Fruit fly (Drosophila melanogaster) whole organism, prepupa: ENCODE results near the gene sea.
A peak's percentile ranks its signal among the peaks of the same experiment; 100 is the strongest.

ENCODE experiments used
- CG10631 ChIP-seq: fragments of 200-800 bp; sonication (Bioruptor generic); optimal IDR thresholded peaks from 2 replicates; lab custom pipeline; 2016; ENCODE audit warnings: missing biosample characterization, missing genetic modification characterization
- CG11294 ChIP-seq: fragments of 200-800 bp; sonication (Bioruptor generic); IDR thresholded peaks from 2 replicates; pipeline ENCODE4 v1.3.6; 2022; ENCODE audit warnings: missing biosample characterization, missing genetic modification characterization
- CG11902 ChIP-seq: fragments of 200-800 bp; sonication (Bioruptor generic); optimal IDR thresholded peaks from 3 replicates; lab custom pipeline; 2016; ENCODE audit warnings: missing biosample characterization, missing genetic modification characterization
- CG1621 ChIP-seq: fragments of 200-800 bp; sonication (Bioruptor generic); optimal IDR thresholded peaks from 3 replicates; lab custom pipeline; 2018; ENCODE audit warnings: missing biosample characterization, mild to moderate bottlenecking, missing genetic modification characterization
- CG16779 ChIP-seq: fragments of 200-800 bp; sonication (Bioruptor generic); optimal IDR thresholded peaks from 3 replicates; lab custom pipeline; 2017; ENCODE audit warnings: missing biosample characterization, mild to moderate bottlenecking, missing genetic modification characterization
- CG31627 ChIP-seq: fragments of 200-800 bp; sonication (Bioruptor generic); optimal IDR thresholded peaks from 3 replicates; lab custom pipeline; 2016; ENCODE audit warnings: missing biosample characterization, missing genetic modification characterization
- CG32006 ChIP-seq: fragments of 200-800 bp; sonication (Bioruptor generic); optimal IDR thresholded peaks from 3 replicates; lab custom pipeline; 2017; ENCODE audit warnings: missing biosample characterization, mild to moderate bottlenecking, missing genetic modification characterization
- CG34406 ChIP-seq: fragments of 200-800 bp; sonication (Bioruptor generic); optimal IDR thresholded peaks from 3 replicates; lab custom pipeline; 2016; ENCODE audit warnings: missing biosample characterization, missing genetic modification characterization
- CG3919 ChIP-seq: fragments of 200-800 bp; sonication (Bioruptor generic); optimal IDR thresholded peaks from 3 replicates; lab custom pipeline; 2016; ENCODE audit warnings: missing biosample characterization, missing genetic modification characterization
- CG4318 ChIP-seq: fragments of 200-800 bp; sonication (Bioruptor generic); optimal IDR thresholded peaks from 3 replicates; lab custom pipeline; 2017; ENCODE audit warnings: missing biosample characterization, mild to moderate bottlenecking, missing genetic modification characterization
- CG6163 ChIP-seq: fragments of 200-800 bp; sonication (Bioruptor generic); IDR thresholded peaks from 3 replicates; pipeline ENCODE4 v1.3.6; 2022; ENCODE audit warnings: missing biosample characterization, missing genetic modification characterization
- CG6792 ChIP-seq: fragments of 200-800 bp; sonication (Bioruptor generic); optimal IDR thresholded peaks from 3 replicates; lab custom pipeline; 2016; ENCODE audit warnings: missing biosample characterization, missing genetic modification characterization
- CG6808 ChIP-seq: fragments of 200-800 bp; sonication (Bioruptor generic); optimal IDR thresholded peaks from 3 replicates; lab custom pipeline; 2017; ENCODE audit warnings: missing biosample characterization, missing genetic modification characterization, mild to moderate bottlenecking, moderate library complexity, missing genetic modification reagents
- CG6854 ChIP-seq: fragments of 200-800 bp; sonication (Bioruptor generic); optimal IDR thresholded peaks from 2 replicates; lab custom pipeline; 2017; ENCODE audit warnings: missing biosample characterization, mild to moderate bottlenecking, missing genetic modification characterization
- CG7368 ChIP-seq: fragments of 200-800 bp; sonication (Bioruptor generic); optimal IDR thresholded peaks from 3 replicates; lab custom pipeline; 2016; ENCODE audit warnings: missing biosample characterization, missing genetic modification characterization
- CG8119 ChIP-seq: fragments of 200-800 bp; sonication (Bioruptor generic); IDR thresholded peaks from 3 replicates; pipeline ENCODE4 v1.3.6; 2022; ENCODE audit warnings: missing biosample characterization, missing genetic modification characterization
- CG8319 ChIP-seq: fragments of 200-800 bp; sonication (Bioruptor generic); optimal IDR thresholded peaks from 3 replicates; lab custom pipeline; 2016; ENCODE audit warnings: missing biosample characterization, missing genetic modification characterization
- CG8632 ChIP-seq: fragments of 200-800 bp; sonication (Bioruptor generic); optimal IDR thresholded peaks from 3 replicates; lab custom pipeline; 2016; ENCODE audit warnings: missing biosample characterization, missing genetic modification characterization
- CG9139 ChIP-seq: fragments of 200-800 bp; sonication (Bioruptor generic); optimal IDR thresholded peaks from 3 replicates; lab custom pipeline; 2017; ENCODE audit warnings: missing biosample characterization, mild to moderate bottlenecking, missing genetic modification characterization
- Eip75B ChIP-seq: fragments of 200-800 bp; sonication (Bioruptor generic); optimal IDR thresholded peaks from 3 replicates; lab custom pipeline; 2016; ENCODE audit warnings: missing biosample characterization, missing genetic modification characterization
- Eip78C ChIP-seq: fragments of 200-800 bp; sonication (Bioruptor generic); peaks from one replicate; lab custom pipeline; 2016; ENCODE audit warnings: missing biosample characterization, missing genetic modification characterization
- Eip93F ChIP-seq: fragments of 200-800 bp; sonication (Bioruptor generic); optimal IDR thresholded peaks from 2 replicates; lab custom pipeline; 2016; ENCODE audit warnings: missing biosample characterization, mild to moderate bottlenecking, missing genetic modification characterization
- Ets21C ChIP-seq: fragments of 200-800 bp; sonication (Bioruptor generic); optimal IDR thresholded peaks from 3 replicates; lab custom pipeline; 2016; ENCODE audit warnings: missing biosample characterization, missing genetic modification characterization
- Ets96B ChIP-seq: fragments of 200-800 bp; optimal IDR thresholded peaks from 2 replicates; lab custom pipeline; 2019; ENCODE audit warnings: missing biosample characterization, mild to moderate bottlenecking, missing genetic modification characterization, moderate library complexity
- Hr38 ChIP-seq: sonication (Bioruptor generic); optimal IDR thresholded peaks from 2 replicates; lab custom pipeline; 2016; ENCODE audit warnings: missing biosample characterization, missing genetic modification characterization
- Hr39 ChIP-seq: fragments of 200-800 bp; sonication (Bioruptor generic); optimal IDR thresholded peaks from 2 replicates; lab custom pipeline; 2016; ENCODE audit warnings: missing biosample characterization, missing genetic modification characterization
- Hr4 ChIP-seq: fragments of 200-800 bp; sonication (Bioruptor generic); optimal IDR thresholded peaks from 3 replicates; lab custom pipeline; 2016; ENCODE audit warnings: missing biosample characterization, missing genetic modification characterization
- Lpt ChIP-seq: fragments of 200-800 bp; sonication (Bioruptor generic); optimal IDR thresholded peaks from 3 replicates; lab custom pipeline; 2016; ENCODE audit warnings: missing biosample characterization, missing genetic modification characterization
- Met ChIP-seq: fragments of 200-800 bp; sonication (Bioruptor generic); optimal IDR thresholded peaks from 3 replicates; lab custom pipeline; 2016; ENCODE audit warnings: missing biosample characterization, missing genetic modification characterization
- Sox102F ChIP-seq: fragments of 200-800 bp; sonication (Bioruptor generic); optimal IDR thresholded peaks from 2 replicates; lab custom pipeline; 2016; ENCODE audit warnings: missing biosample characterization, mild to moderate bottlenecking, missing genetic modification characterization
- Sox14 ChIP-seq: fragments of 200-800 bp; sonication (Bioruptor generic); optimal IDR thresholded peaks from 3 replicates; lab custom pipeline; 2016; ENCODE audit warnings: missing biosample characterization, missing genetic modification characterization
- Sox15 ChIP-seq: fragments of 200-800 bp; sonication (Bioruptor generic); optimal IDR thresholded peaks from 3 replicates; lab custom pipeline; 2016; ENCODE audit warnings: missing biosample characterization, missing genetic modification characterization
- cyc ChIP-seq: fragments of 200-800 bp; sonication (Bioruptor generic); optimal IDR thresholded peaks from 3 replicates; lab custom pipeline; 2016; ENCODE audit warnings: missing biosample characterization, missing genetic modification characterization
- dsx ChIP-seq: fragments of 200-800 bp; optimal IDR thresholded peaks from 3 replicates; lab custom pipeline; 2019; ENCODE audit warnings: missing biosample characterization, mild to moderate bottlenecking, missing genetic modification characterization, moderate library complexity; ENCODE audit not compliant: poor library complexity, severe bottlenecking
- eg ChIP-seq: fragments of 200-800 bp; sonication (Bioruptor generic); IDR thresholded peaks from 3 replicates; pipeline ENCODE4 v1.3.6; 2022; ENCODE audit warnings: missing biosample characterization, missing genetic modification characterization
- esn ChIP-seq: fragments of 200-800 bp; sonication (Bioruptor generic); optimal IDR thresholded peaks from 2 replicates; lab custom pipeline; 2016; ENCODE audit warnings: missing biosample characterization, mild to moderate bottlenecking, missing genetic modification characterization, moderate library complexity
- fd85E ChIP-seq: fragments of 200-800 bp; sonication (Bioruptor generic); optimal IDR thresholded peaks from 3 replicates; lab custom pipeline; 2016; ENCODE audit warnings: missing biosample characterization, missing genetic modification characterization
- net ChIP-seq: fragments of 200-800 bp; sonication (Bioruptor generic); optimal IDR thresholded peaks from 3 replicates; lab custom pipeline; 2016; ENCODE audit warnings: missing biosample characterization, missing genetic modification characterization
- spab ChIP-seq: fragments of 200-800 bp; sonication (Bioruptor generic); optimal IDR thresholded peaks from 2 replicates; lab custom pipeline; 2017; ENCODE audit warnings: missing biosample characterization, mild to moderate bottlenecking, missing genetic modification characterization, missing genetic modification reagents
- ss ChIP-seq, 2 experiments: fragments of 200-800 bp; sonication (Bioruptor generic); optimal IDR thresholded peaks; 2 replicates in 1 of 2; 3 replicates in 1 of 2; lab custom pipeline; 2017 to 2018; ENCODE audit warnings: mild to moderate bottlenecking in 2 of 2, missing biosample characterization in 2 of 2, missing genetic modification characterization in 2 of 2, moderate library complexity in 1 of 2
- svp ChIP-seq: fragments of 200-800 bp; sonication (Bioruptor generic); peaks from one replicate; lab custom pipeline; 2016; ENCODE audit warnings: missing biosample characterization, missing genetic modification characterization
- topi ChIP-seq: fragments of 200-800 bp; sonication (Bioruptor generic); optimal IDR thresholded peaks from 3 replicates; lab custom pipeline; 2016; ENCODE audit warnings: missing biosample characterization, missing genetic modification characterization

sea gene

dm6 chr3R:11557492-11557965, 9.3 kb downstream of the sea start, which contains the start of gene CG10898 (continued):
- TF ChIP-seq CG6808 (GFP tag; lab: Kevin White, UChicago), result peak; percentile 58
- TF ChIP-seq CG4318, result peak; percentile 46
- peak; percentile 78 for TF ChIP-seq CG11294 (GFP tag; lab: Robert Waterston, UW)
- peak; percentile 44 for TF ChIP-seq dsx (GFP tag; lab: Kevin White, UChicago)
- peak; percentile 86 for TF ChIP-seq Hr39
- peak; percentile 51 for TF ChIP-seq CG8632 (GFP tag; lab: Kevin White, UChicago)
- TF ChIP-seq fd85E, result no peak
- peak; percentile 90 for TF ChIP-seq Eip78C (GFP tag; lab: Kevin White, UChicago)
- peak; percentile 61 for TF ChIP-seq net (GFP tag; lab: Kevin White, UChicago)
- no peak for TF ChIP-seq CG6854 (GFP tag; lab: Kevin White, UChicago)
- TF ChIP-seq ss (GFP tag; optimal IDR thresholded peaks at IDR 0.05; lab: Kevin White, UChicago), result peak in 1 of 2 experiments; percentile 43
- TF ChIP-seq CG10631 (GFP tag; lab: Kevin White, UChicago), result peak; percentile 78
- TF ChIP-seq CG1621 (tag; lab: Kevin White, UChicago), result peak; percentile 45
- peak; percentile 69 for TF ChIP-seq Ets96B
- TF ChIP-seq Sox102F (GFP tag; lab: Kevin White, UChicago), result peak; percentile 59
- peak; percentile 80 for TF ChIP-seq esn (GFP tag; lab: Kevin White, UChicago)
- TF ChIP-seq Sox14 (GFP tag; lab: Kevin White, UChicago), result peak; percentile 82
- peak; percentile 69 for TF ChIP-seq CG7368 (GFP tag; lab: Kevin White, UChicago)
- peak; percentile 84 for TF ChIP-seq CG6163 (GFP tag; lab: Robert Waterston, UW)
- peak; percentile 86 for TF ChIP-seq Hr4 (GFP tag; lab: Kevin White, UChicago)
- TF ChIP-seq CG32006 (GFP tag; lab: Kevin White, UChicago), result peak; percentile 72
- peak; percentile 59 for TF ChIP-seq CG6792 (GFP tag; lab: Kevin White, UChicago)
- TF ChIP-seq CG16779 (tag; lab: Kevin White, UChicago), result no peak
- TF ChIP-seq Eip75B (GFP tag; lab: Kevin White, UChicago), result peak; percentile 74
- TF ChIP-seq CG3919, result peak; percentile 77
- TF ChIP-seq Lpt (GFP tag; lab: Kevin White, UChicago), result peak; percentile 59
- TF ChIP-seq CG11902, result peak; percentile 68
- peak; percentile 90 for TF ChIP-seq eg (GFP tag; lab: Robert Waterston, UW)
- TF ChIP-seq CG34406 (GFP tag; lab: Kevin White, UChicago), result peak; percentile 58
- TF ChIP-seq CG8119 (GFP tag; lab: Robert Waterston, UW), result peak; percentile 80
- peak; percentile 84 for TF ChIP-seq cyc
- TF ChIP-seq Met, result peak; percentile 65
- TF ChIP-seq Sox15 (GFP tag; lab: Kevin White, UChicago), result peak; percentile 71
- no peak for TF ChIP-seq Eip93F
- peak; percentile 10 for TF ChIP-seq spab
- no peak for TF ChIP-seq CG9139

dm6 chr3R:11554982-11555381, 11.9 kb downstream of the sea start:
- TF ChIP-seq net (GFP tag; lab: Kevin White, UChicago) (no peak), CG9139 (no peak), CG3919 (no peak), Ets96B (no peak), cyc (no peak), CG8319 (GFP tag; lab: Kevin White, UChicago) (no peak), Met (no peak), CG31627 (no peak)

dm6 chr3R:11553845-11554244, 13.0 kb downstream of the sea start, which contains the start of gene CG14708:
CG14708 (plus strand) TSS chr3R:11554145.
- no peak for TF ChIP-seq svp (GFP tag; lab: Kevin White, UChicago)
- TF ChIP-seq Ets21C (GFP tag; lab: Kevin White, UChicago), result no peak
- no peak for TF ChIP-seq CG4318
- TF ChIP-seq Hr39, result no peak
- no peak for TF ChIP-seq Hr38 (GFP tag; lab: Kevin White, UChicago)
- TF ChIP-seq ss (GFP tag; optimal IDR thresholded peaks at IDR 0.05; lab: Kevin White, UChicago), result no peak
- TF ChIP-seq cyc, result no peak
- no peak for TF ChIP-seq CG31627
- TF ChIP-seq topi (GFP tag; lab: Kevin White, UChicago), result no peak
